Fruit fly (Drosophila melanogaster) whole organism, wandering third instar larva: ENCODE results near the gene CSN1a.

Source experiments
- Abd-B ChIP-seq: fragments of >200 bp; optimal IDR thresholded peaks from 2 replicates; lab custom pipeline; 2017; ENCODE audit warnings: missing biosample characterization, missing genetic modification characterization
- CG32264 ChIP-seq: fragments of 200-800 bp; sonication (Bioruptor generic); optimal IDR thresholded peaks from 2 replicates; lab custom pipeline; 2016; ENCODE audit warnings: missing biosample characterization, missing genetic modification characterization
- CG9705 ChIP-seq: fragments of 200-800 bp; sonication (Bioruptor generic); optimal IDR thresholded peaks from 2 replicates; lab custom pipeline; 2018; ENCODE audit warnings: missing biosample characterization, mild to moderate bottlenecking, missing genetic modification characterization
- Dfd ChIP-seq: fragments of >200 bp; optimal IDR thresholded peaks from 2 replicates; lab custom pipeline; 2017; ENCODE audit warnings: missing biosample characterization, missing genetic modification characterization
- Dif ChIP-seq: fragments of 200-275, 200-300 bp; sonication (Bioruptor generic); optimal IDR thresholded peaks from 2 replicates; lab custom pipeline; 2018; ENCODE audit warnings: missing biosample characterization, missing genetic modification characterization; ENCODE audit not compliant: partially characterized antibody
- GATAd ChIP-seq: sonication (Bioruptor generic); optimal IDR thresholded peaks from 2 replicates; lab custom pipeline; 2016; ENCODE audit warnings: missing biosample characterization, missing genetic modification characterization
- HLH106 ChIP-seq: fragments of 200-800 bp; optimal IDR thresholded peaks from 3 replicates; lab custom pipeline; 2019; ENCODE audit warnings: missing biosample characterization, mild to moderate bottlenecking, missing genetic modification characterization, moderate library complexity
- Hnf4 ChIP-seq: fragments of 200-800 bp; sonication (Bioruptor generic); optimal IDR thresholded peaks from 2 replicates; lab custom pipeline; 2016; ENCODE audit warnings: missing biosample characterization, mild to moderate bottlenecking, missing genetic modification characterization
- Hr78 ChIP-seq: fragments of >200 bp; optimal IDR thresholded peaks from 2 replicates; lab custom pipeline; 2017; ENCODE audit warnings: missing biosample characterization, missing genetic modification characterization
- Hr83 ChIP-seq: fragments of 200-300 bp; sonication (Bioruptor generic); optimal IDR thresholded peaks from 2 replicates; lab custom pipeline; 2016; ENCODE audit warnings: missing biosample characterization, mild to moderate bottlenecking, missing genetic modification characterization, moderate library complexity; ENCODE audit not compliant: poor library complexity, severe bottlenecking
- Jra ChIP-seq: sonication (Bioruptor generic); optimal IDR thresholded peaks from 2 replicates; lab custom pipeline; 2016; ENCODE audit warnings: missing biosample characterization, missing genetic modification characterization
- Mio ChIP-seq: sonication (Bioruptor generic); optimal IDR thresholded peaks from 2 replicates; lab custom pipeline; 2016; ENCODE audit warnings: missing biosample characterization, missing genetic modification characterization
- Myc ChIP-seq: fragments of >200 bp; optimal IDR thresholded peaks from 2 replicates; lab custom pipeline; 2017
- OdsH ChIP-seq: fragments of 200-800 bp; sonication (Bioruptor generic); optimal IDR thresholded peaks from 2 replicates; lab custom pipeline; 2016; ENCODE audit warnings: missing biosample characterization, mild to moderate bottlenecking, missing genetic modification characterization
- Rel ChIP-seq, 2 experiments: fragments of 200-800 bp; sonication (Bioruptor generic) in 1 of 2; optimal IDR thresholded peaks; 2 replicates in 1 of 2; 3 replicates in 1 of 2; lab custom pipeline; 2016 to 2019; ENCODE audit warnings: mild to moderate bottlenecking in 2 of 2, missing biosample characterization in 2 of 2, missing genetic modification characterization in 2 of 2, moderate library complexity in 1 of 2
- Sp1 ChIP-seq: fragments of 200-800 bp; sonication (Bioruptor generic); optimal IDR thresholded peaks from 3 replicates; lab custom pipeline; 2019; ENCODE audit warnings: missing biosample characterization, mild to moderate bottlenecking, missing genetic modification characterization, moderate library complexity
- Vsx2 ChIP-seq: fragments of 200-300, 225-300 bp; sonication (Bioruptor generic); optimal IDR thresholded peaks from 2 replicates; lab custom pipeline; 2018; ENCODE audit warnings: missing biosample characterization, missing genetic modification characterization; ENCODE audit not compliant: partially characterized antibody
- br ChIP-seq: fragments of 200-800 bp; sonication (Bioruptor generic); optimal IDR thresholded peaks from 2 replicates; lab custom pipeline; 2016; ENCODE audit warnings: missing biosample characterization, missing genetic modification characterization
- brk ChIP-seq: fragments of 200-800 bp; sonication (Bioruptor generic); optimal IDR thresholded peaks from 2 replicates; lab custom pipeline; 2016; ENCODE audit warnings: missing biosample characterization, mild to moderate bottlenecking, missing genetic modification characterization
- dl ChIP-seq, 2 experiments: fragments of 175-275, 200-275 bp in 1 of 2; fragments of 200-275 bp in 1 of 2; sonication (Bioruptor generic); optimal IDR thresholded peaks; lab custom pipeline; 2018; ENCODE audit warnings: mild to moderate bottlenecking in 2 of 2, missing biosample characterization in 2 of 2, missing genetic modification characterization in 2 of 2, moderate library complexity in 2 of 2; ENCODE audit not compliant: partially characterized antibody in 2 of 2, insufficient read depth in 1 of 2
- dmrt93B ChIP-seq: fragments of 200-800 bp; sonication (Bioruptor generic); optimal IDR thresholded peaks from 2 replicates; lab custom pipeline; 2018; ENCODE audit warnings: missing biosample characterization, mild to moderate bottlenecking, missing genetic modification characterization
- dsf ChIP-seq: sonication (Bioruptor generic); optimal IDR thresholded peaks from 2 replicates; lab custom pipeline; 2016; ENCODE audit warnings: missing biosample characterization, missing genetic modification characterization, borderline replicate concordance
- ey ChIP-seq: fragments of 200-800 bp; sonication (Bioruptor generic); optimal IDR thresholded peaks from 2 replicates; lab custom pipeline; 2016; ENCODE audit warnings: missing biosample characterization, missing genetic modification characterization
- foxo ChIP-seq, 2 experiments: fragments of 200-800 bp; sonication (Bioruptor generic); optimal IDR thresholded peaks; 2 replicates in 1 of 2; 3 replicates in 1 of 2; lab custom pipeline; 2016 to 2017; ENCODE audit warnings: missing biosample characterization in 2 of 2, missing genetic modification characterization in 2 of 2
- fru ChIP-seq: fragments of 200-800 bp; sonication (Bioruptor generic); optimal IDR thresholded peaks from 3 replicates; lab custom pipeline; 2016; ENCODE audit warnings: missing biosample characterization, mild to moderate bottlenecking, missing genetic modification characterization
- lola ChIP-seq: fragments of >200 bp; optimal IDR thresholded peaks from 2 replicates; lab custom pipeline; 2017; ENCODE audit warnings: missing biosample characterization, missing genetic modification characterization
- pan ChIP-seq: fragments of >200 bp; optimal IDR thresholded peaks from 2 replicates; lab custom pipeline; 2017
- psq ChIP-seq: fragments of 200-800 bp; sonication (Bioruptor generic); optimal IDR thresholded peaks from 3 replicates; lab custom pipeline; 2017; ENCODE audit warnings: missing biosample characterization, mild to moderate bottlenecking, missing genetic modification characterization, moderate library complexity
- rgr ChIP-seq: fragments of 200-800 bp; sonication (Bioruptor generic); optimal IDR thresholded peaks from 3 replicates; lab custom pipeline; 2016; ENCODE audit warnings: missing biosample characterization, mild to moderate bottlenecking, missing genetic modification characterization
- sage ChIP-seq: fragments of 200-800 bp; sonication (Bioruptor generic); optimal IDR thresholded peaks from 2 replicates; lab custom pipeline; 2016; ENCODE audit warnings: missing biosample characterization, mild to moderate bottlenecking, missing genetic modification characterization
- sv ChIP-seq: fragments of 200-800 bp; sonication (Bioruptor generic); optimal IDR thresholded peaks from 3 replicates; lab custom pipeline; 2016; ENCODE audit warnings: missing biosample characterization, missing genetic modification characterization
- tai ChIP-seq: sonication (Bioruptor generic); optimal IDR thresholded peaks from 2 replicates; lab custom pipeline; 2016; ENCODE audit warnings: missing biosample characterization, missing genetic modification characterization
- usp ChIP-seq: fragments of >200 bp; optimal IDR thresholded peaks from 2 replicates; lab custom pipeline; 2017; ENCODE audit warnings: missing biosample characterization, missing genetic modification characterization
- woc ChIP-seq: sonication (Bioruptor generic); optimal IDR thresholded peaks from 2 replicates; lab custom pipeline; 2016; ENCODE audit warnings: missing biosample characterization, mild to moderate bottlenecking, missing genetic modification characterization

CSN1a gene

dm6 chr2L:14745068-14745467, 17.5 kb upstream of the CSN1a start, which contains the start of gene CG42587 (continued):
- TF ChIP-seq Dif (no peak), dmrt93B (GFP tag; lab: Kevin White, UChicago) (no peak), brk (GFP tag; lab: Kevin White, UChicago) (no peak), Rel (GFP tag; optimal IDR thresholded peaks at IDR 0.05; lab: Kevin White, UChicago) (no peak), Rel (tag; optimal IDR thresholded peaks at IDR 0.05; lab: Kevin White, UChicago) (peak; percentile 64), pan (lab: Kevin White, UChicago) (no peak)

- no peak for TF ChIP-seq GATAd
- no peak for TF ChIP-seq sv
- TF ChIP-seq foxo (GFP tag; optimal IDR thresholded peaks at IDR 0.05; lab: Kevin White, UChicago), result no peak
- no peak for TF ChIP-seq dl (GFP tag; optimal IDR thresholded peaks at IDR 0.05; lab: Kevin White, UChicago; ENCODE audit: insufficient read depth in 1 of 2, partially characterized antibody in 2 of 2)
- no peak for TF ChIP-seq Hr78 (GFP tag; lab: Kevin White, UChicago)
- no peak for TF ChIP-seq Sp1 (GFP tag; lab: Kevin White, UChicago)
- TF ChIP-seq fru (GFP tag; lab: Kevin White, UChicago), result no peak
- no peak for TF ChIP-seq dsf (GFP tag; lab: Kevin White, UChicago)
- no peak for TF ChIP-seq Rel (GFP tag; optimal IDR thresholded peaks at IDR 0.05; lab: Kevin White, UChicago)
- no peak for TF ChIP-seq Rel (tag; optimal IDR thresholded peaks at IDR 0.05; lab: Kevin White, UChicago)
- TF ChIP-seq Myc (lab: Kevin White, UChicago), result no peak
- no peak for TF ChIP-seq Abd-B (GFP tag; lab: Kevin White, UChicago)
- no peak for TF ChIP-seq tai
- no peak for TF ChIP-seq Jra (GFP tag; lab: Kevin White, UChicago)
- no peak for TF ChIP-seq HLH106 (tag; lab: Kevin White, UChicago)
- no peak for TF ChIP-seq lola
Observed at dm6 chr2L:14746068-14746467, 16.5 kb upstream of the CSN1a start.

dm6 chr2L:14760467-14760866, 2.1 kb upstream of the CSN1a start, which contains the start of gene CG4691:
Gene CG4691, plus strand, starts transcription at chr2L:14760767.
- no peak for TF ChIP-seq Hr83 (GFP tag; lab: Kevin White, UChicago)
- TF ChIP-seq OdsH (GFP tag; lab: Kevin White, UChicago), result no peak
- no peak for TF ChIP-seq Hnf4 (GFP tag; lab: Kevin White, UChicago)
- no peak for TF ChIP-seq sage (GFP tag; lab: Kevin White, UChicago)
- no peak for TF ChIP-seq dsf (GFP tag; lab: Kevin White, UChicago)
- no peak for TF ChIP-seq CG32264
- no peak for TF ChIP-seq tai
- TF ChIP-seq Myc (lab: Kevin White, UChicago), result no peak
- TF ChIP-seq Hr78 (GFP tag; lab: Kevin White, UChicago), result no peak
- no peak for TF ChIP-seq CG9705 (GFP tag; lab: Kevin White, UChicago)
- no peak for TF ChIP-seq usp (GFP tag; lab: Kevin White, UChicago)
- no peak for TF ChIP-seq fru (GFP tag; lab: Kevin White, UChicago)
- TF ChIP-seq ey (GFP tag; lab: Kevin White, UChicago), result no peak
- TF ChIP-seq GATAd, result no peak
- no peak for TF ChIP-seq Dfd (GFP tag; lab: Kevin White, UChicago)
- no peak for TF ChIP-seq foxo (GFP tag; optimal IDR thresholded peaks at IDR 0.05; lab: Kevin White, UChicago)
- no peak for TF ChIP-seq woc (GFP tag; lab: Kevin White, UChicago)
- no peak for TF ChIP-seq Sp1 (GFP tag; lab: Kevin White, UChicago)

dm6 chr2L:14765608-14766007, 3.0 kb downstream of the CSN1a start, which contains the start of gene CG4701:
Gene CG4701, plus strand, starts transcription at chr2L:14765908.
- no peak for TF ChIP-seq fru (GFP tag; lab: Kevin White, UChicago)
- no peak for TF ChIP-seq tai
- TF ChIP-seq rgr (GFP tag; lab: Kevin White, UChicago), result no peak

- TF ChIP-seq Jra (GFP tag; lab: Kevin White, UChicago) (no peak), Myc (lab: Kevin White, UChicago) (no peak), lola (no peak), Vsx2 (GFP tag; lab: Kevin White, UChicago) (no peak), Mio (GFP tag; lab: Kevin White, UChicago) (no peak), Hr78 (GFP tag; lab: Kevin White, UChicago) (no peak), dsf (GFP tag; lab: Kevin White, UChicago) (no peak), sage (GFP tag; lab: Kevin White, UChicago) (no peak), Dif (no peak), br (GFP tag; lab: Kevin White, UChicago) (no peak), CG32264 (no peak), psq (GFP tag; lab: Kevin White, UChicago) (no peak)
Observed at dm6 chr2L:14774713-14775112, 12.1 kb downstream of the CSN1a start, which contains the start of gene CG4650. Gene CG4650, minus strand, starts transcription at chr2L:14774981.
